Worm (Caenorhabditis elegans) whole organism, late embryonic: Measurements from ENCODE around the gene Y69E1A.8.
A peak's percentile ranks its signal among the peaks of the same experiment; 100 is the strongest.
"Not testable (repeated sequence)": the region's sequence is repeated elsewhere in the genome, so short reads cannot be mapped to it uniquely, and the experiment has no call there.

ENCODE experiments used
- F13H6.1 ChIP-seq: sonication (generic microtip); optimal IDR thresholded peaks from 2 replicates; lab custom pipeline; 2016; ENCODE audit warnings: missing genetic modification characterization, missing compliant biosample characterization
- K02D7.2 ChIP-seq: sonication (generic microtip); optimal IDR thresholded peaks from 2 replicates; lab custom pipeline; 2017; ENCODE audit warnings: mild to moderate bottlenecking, missing genetic modification characterization, missing compliant biosample characterization
- Y22D7AL.16 ChIP-seq: sonication (generic microtip); optimal IDR thresholded peaks from 2 replicates; lab custom pipeline; 2016; ENCODE audit warnings: missing genetic modification characterization, missing compliant biosample characterization
- ceh-30 ChIP-seq: fragments of 150-350 bp; optimal IDR thresholded peaks from 2 replicates; lab custom pipeline; 2014; ENCODE audit warnings: missing biosample characterization, missing genetic modification characterization
- ceh-34 ChIP-seq: sonication (generic microtip); optimal IDR thresholded peaks from 2 replicates; lab custom pipeline; 2016; ENCODE audit warnings: mild to moderate bottlenecking, missing genetic modification characterization, missing compliant biosample characterization
- ceh-48 ChIP-seq: sonication (generic microtip); optimal IDR thresholded peaks from 2 replicates; lab custom pipeline; 2016; ENCODE audit warnings: missing genetic modification characterization, inconsistent platforms, missing compliant biosample characterization
- ceh-6 ChIP-seq: fragments of 200-800 bp; sonication (Bioruptor generic); optimal IDR thresholded peaks from 2 replicates; lab custom pipeline; 2018; ENCODE audit warnings: mild to moderate bottlenecking, missing genetic modification characterization, missing compliant biosample characterization
- che-1 ChIP-seq: sonication (generic microtip); optimal IDR thresholded peaks from 2 replicates; lab custom pipeline; 2016; ENCODE audit warnings: mild to moderate bottlenecking, missing genetic modification characterization, missing compliant biosample characterization
- elt-2 ChIP-seq: sonication (generic microtip); optimal IDR thresholded peaks from 2 replicates; lab custom pipeline; 2016; ENCODE audit warnings: missing genetic modification reagents, missing genetic modification characterization, missing compliant biosample characterization
- eyg-1 ChIP-seq: sonication (generic microtip); optimal IDR thresholded peaks from 2 replicates; lab custom pipeline; 2016; ENCODE audit warnings: missing genotype, missing genetic modification characterization, missing compliant biosample characterization
- fkh-6 ChIP-seq: sonication (generic microtip); optimal IDR thresholded peaks from 2 replicates; lab custom pipeline; 2016; ENCODE audit warnings: missing genetic modification characterization, missing compliant biosample characterization
- hlh-15 ChIP-seq: sonication (generic microtip); optimal IDR thresholded peaks from 2 replicates; lab custom pipeline; 2016; ENCODE audit warnings: missing genetic modification characterization, missing compliant biosample characterization
- hlh-30 ChIP-seq: sonication (generic microtip); optimal IDR thresholded peaks from 2 replicates; lab custom pipeline; 2017; ENCODE audit warnings: antibody characterized with exemption, missing genetic modification characterization, missing compliant biosample characterization; ENCODE audit not compliant: insufficient read depth
- hlh-6 ChIP-seq: sonication (generic microtip); optimal IDR thresholded peaks from 2 replicates; lab custom pipeline; 2016; ENCODE audit warnings: missing genotype, missing genetic modification characterization, missing compliant biosample characterization
- hlh-8 ChIP-seq: sonication (generic microtip); optimal IDR thresholded peaks from 2 replicates; lab custom pipeline; 2016; ENCODE audit warnings: missing genotype, missing genetic modification characterization, missing compliant biosample characterization
- lin-11 ChIP-seq: fragments of 200-800 bp; sonication (Bioruptor generic); optimal IDR thresholded peaks from 2 replicates; lab custom pipeline; 2018; ENCODE audit warnings: mild to moderate bottlenecking, missing genetic modification characterization, missing compliant biosample characterization
- npax-4 ChIP-seq: sonication (generic microtip); optimal IDR thresholded peaks from 2 replicates; lab custom pipeline; 2016; ENCODE audit warnings: missing genetic modification characterization, missing compliant biosample characterization
- odd-2 ChIP-seq: sonication (generic microtip); optimal IDR thresholded peaks from 2 replicates; lab custom pipeline; 2017; ENCODE audit warnings: antibody characterized with exemption, mild to moderate bottlenecking, missing genetic modification characterization, missing compliant biosample characterization
- pax-1 ChIP-seq: fragments of 150-350 bp; optimal IDR thresholded peaks from 2 replicates; lab custom pipeline; 2014; ENCODE audit warnings: missing biosample characterization, missing genetic modification characterization
- pqm-1 ChIP-seq: sonication (generic microtip); optimal IDR thresholded peaks from 2 replicates; lab custom pipeline; 2016; ENCODE audit warnings: missing genetic modification characterization, missing compliant biosample characterization
- sox-2 ChIP-seq: fragments of 200-800 bp; sonication (Bioruptor generic); IDR thresholded peaks from 2 replicates; pipeline ENCODE4 v1.3.6; 2022; ENCODE audit warnings: missing genetic modification reagents, missing genetic modification characterization, missing compliant biosample characterization
- syd-9 ChIP-seq: sonication (generic microtip); optimal IDR thresholded peaks from 2 replicates; lab custom pipeline; 2016; ENCODE audit warnings: mild to moderate bottlenecking, missing genetic modification characterization, moderate library complexity, missing compliant biosample characterization
- tbx-7 ChIP-seq: sonication (generic microtip); optimal IDR thresholded peaks from 2 replicates; lab custom pipeline; 2016; ENCODE audit warnings: missing genotype, missing genetic modification characterization, missing compliant biosample characterization
- ttx-3 ChIP-seq: sonication (generic microtip); optimal IDR thresholded peaks from 2 replicates; lab custom pipeline; 2016; ENCODE audit warnings: missing genetic modification reagents, missing genetic modification characterization, missing compliant biosample characterization
- unc-3 ChIP-seq, 2 experiments: fragments of 200-800 bp in 1 of 2; sonication (Bioruptor generic) in 1 of 2; sonication (generic microtip) in 1 of 2; conservative IDR thresholded peaks in 1 of 2; optimal IDR thresholded peaks in 1 of 2; 2 replicates each; pipeline versions ENCODE4 v1.3.6 to Lab custom; 2016 to 2022; ENCODE audit warnings: missing compliant biosample characterization in 2 of 2, missing genetic modification characterization in 2 of 2, missing genetic modification reagents in 1 of 2
- unc-55 ChIP-seq: sonication (generic microtip); optimal IDR thresholded peaks from 2 replicates; lab custom pipeline; 2017; ENCODE audit warnings: missing biosample characterization, missing genetic modification reagents, missing genetic modification characterization

The Y69E1A.8 gene

ce11 chrIV:10987342-10987945 lies 21.0 kb downstream of the Y69E1A.8 start, which contains the start of gene Y43E12A.3:
Gene Y43E12A.3 (plus strand): TSS chrIV:10987895.
- TF ChIP-seq unc-3 (GFP tag; conservative IDR thresholded peaks at IDR 0.05; lab: Robert Waterston, UW); unc-3 (tag; optimal IDR thresholded peaks at IDR 0.05; lab: Kevin White, UChicago); npax-4; pqm-1 (tag; lab: Kevin White, UChicago): not testable (repeated sequence)

DNA sequence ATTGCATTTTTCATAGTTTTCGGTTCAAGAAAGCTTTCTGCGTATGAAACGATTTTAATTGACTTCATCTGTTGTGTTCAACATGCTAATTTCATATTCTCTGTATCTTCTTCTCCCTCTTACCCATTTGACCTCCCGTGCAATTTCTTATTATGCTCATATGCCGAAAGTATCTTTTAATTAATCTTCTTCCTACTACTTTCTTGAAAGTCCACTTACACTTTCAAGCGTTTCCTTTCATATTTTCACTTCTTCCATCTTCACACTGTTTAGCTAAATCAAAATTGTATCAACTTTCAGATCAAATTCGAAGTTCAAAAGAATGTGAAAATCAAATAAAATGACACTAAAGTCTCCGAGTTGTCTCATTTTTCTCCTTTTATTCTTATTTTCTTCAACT lies 24.3 kb downstream of the Y69E1A.8 start, which contains the start of gene F13H10.5:
Gene F13H10.5 (plus strand): TSS at position 301 of the 400 bp plus-strand sequence.
- TF ChIP-seq ceh-6 (GFP tag; lab: Kevin White, UChicago) (no peak), fkh-6 (no peak), sox-2 (GFP tag; lab: Robert Waterston, UW) (no peak), ceh-48 (tag; lab: Kevin White, UChicago) (no peak), syd-9 (tag; lab: Kevin White, UChicago) (no peak), hlh-15 (tag; lab: Kevin White, UChicago) (no peak), K02D7.2 (tag; lab: Kevin White, UChicago) (no peak)

DNA sequence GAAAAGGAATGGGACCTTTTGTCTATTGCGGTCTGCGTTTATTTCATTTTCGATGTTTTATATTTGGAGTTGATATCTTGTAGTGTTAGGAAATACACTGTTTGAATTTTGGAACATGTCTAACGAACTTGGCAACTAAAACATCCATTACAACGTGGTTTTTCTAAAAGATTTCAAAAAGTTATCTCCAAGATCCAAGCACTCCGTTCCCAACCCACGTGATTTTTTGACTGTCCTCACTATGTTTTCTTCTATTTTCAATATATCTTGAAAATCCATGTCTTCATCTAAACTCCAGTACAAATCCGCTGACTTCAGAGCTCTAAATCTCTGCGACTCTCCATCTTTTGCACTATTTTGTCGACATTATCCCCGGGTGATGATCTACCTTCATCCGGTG lies 35.2 kb downstream of the Y69E1A.8 start, which contains the start of gene F13H10.9:
Gene F13H10.9 (plus strand): TSS at position 301 of the 400 bp plus-strand sequence.
- no peak for TF ChIP-seq elt-2 (tag; lab: Kevin White, UChicago)
- TF ChIP-seq che-1, result no peak
- TF ChIP-seq, all 69 proteins: peak for 0

- TF ChIP-seq hlh-30 (no peak), hlh-8 (tag; lab: Kevin White, UChicago) (no peak), F13H6.1 (tag; lab: Kevin White, UChicago) (no peak), sox-2 (GFP tag; lab: Robert Waterston, UW) (no peak), odd-2 (tag; lab: Kevin White, UChicago) (no peak), che-1 (no peak), eyg-1 (tag; lab: Kevin White, UChicago) (no peak), K02D7.2 (tag; lab: Kevin White, UChicago) (no peak), lin-11 (tag; lab: Kevin White, UChicago) (no peak), unc-55 (GFP tag; lab: Kevin White, UChicago) (no peak), Y22D7AL.16 (tag; lab: Kevin White, UChicago) (no peak), ceh-30 (no peak), hlh-6 (no peak), npax-4 (no peak), syd-9 (tag; lab: Kevin White, UChicago) (no peak), unc-3 (GFP tag; conservative IDR thresholded peaks at IDR 0.05; lab: Robert Waterston, UW) (no peak), unc-3 (tag; optimal IDR thresholded peaks at IDR 0.05; lab: Kevin White, UChicago) (no peak), ttx-3 (tag; lab: Kevin White, UChicago) (no peak)
Observed at ce11 chrIV:11004273-11004672, 37.9 kb downstream of the Y69E1A.8 start, which contains the start of gene F13H10.1. Gene F13H10.1 (plus strand): TSS chrIV:11004573.

- TF ChIP-seq ceh-34 (tag; lab: Kevin White, UChicago) (peak; percentile 69), elt-2 (tag; lab: Kevin White, UChicago) (no peak)
Observed at ce11 chrIV:11006383-11006782, 40.0 kb downstream of the Y69E1A.8 start.

ce11 chrIV:11006868-11007267 lies 40.5 kb downstream of the Y69E1A.8 start:
- TF ChIP-seq Y22D7AL.16 (tag; lab: Kevin White, UChicago), result no peak
- no peak for TF ChIP-seq tbx-7 (tag; lab: Kevin White, UChicago)
- no peak for TF ChIP-seq pax-1
- TF ChIP-seq ceh-34 (tag; lab: Kevin White, UChicago), result no peak
- no peak for TF ChIP-seq hlh-15 (tag; lab: Kevin White, UChicago)
- TF ChIP-seq ceh-30, result no peak

- TF ChIP-seq unc-3 (GFP tag; conservative IDR thresholded peaks at IDR 0.05; lab: Robert Waterston, UW) (no peak), unc-3 (tag; optimal IDR thresholded peaks at IDR 0.05; lab: Kevin White, UChicago) (no peak), hlh-30 (peak; percentile 20)
Observed at ce11 chrIV:11008255-11008654, 41.9 kb downstream of the Y69E1A.8 start.
